Fruit fly (Drosophila melanogaster) whole organism, embryonic: ENCODE results near the gene CG5376.
A peak's percentile ranks its signal among the peaks of the same experiment; 100 is the strongest.

Source experiments
- Atf-2 ChIP-seq: fragments of 200-800 bp; sonication (Bioruptor generic); optimal IDR thresholded peaks from 2 replicates; lab custom pipeline; 2016; ENCODE audit warnings: missing biosample characterization, missing genetic modification characterization
- Awh ChIP-seq: fragments of 200-800 bp; sonication (Bioruptor generic); IDR thresholded peaks from 2 replicates; pipeline ENCODE4, ENCODE4 v1.3.6; 2022; ENCODE audit warnings: missing biosample characterization, missing genetic modification characterization
- B-H1 ChIP-seq: fragments of 200-800 bp; sonication (Bioruptor generic); IDR thresholded peaks from 3 replicates; pipeline ENCODE4 v1.3.6; 2022; ENCODE audit warnings: missing biosample characterization, missing genetic modification characterization
- BEAF-32 ChIP-seq: fragments of 200-800 bp; sonication (Bioruptor generic); optimal IDR thresholded peaks from 3 replicates; lab custom pipeline; 2017; ENCODE audit warnings: missing biosample characterization, missing genetic modification characterization, mild to moderate bottlenecking, moderate library complexity, missing genetic modification reagents
- CG10209 ChIP-seq: fragments of 200-800 bp; sonication (Bioruptor generic); optimal IDR thresholded peaks from 3 replicates; lab custom pipeline; 2017; ENCODE audit warnings: missing biosample characterization, mild to moderate bottlenecking, missing genetic modification characterization, missing genetic modification reagents
- CG11247 ChIP-seq: fragments of 200-800 bp; sonication (Bioruptor generic); IDR thresholded peaks from 2 replicates; pipeline ENCODE4 v1.3.6; 2022; ENCODE audit warnings: missing biosample characterization, missing genetic modification characterization
- CG12071 ChIP-seq: fragments of 200-800 bp; sonication (Bioruptor generic); optimal IDR thresholded peaks from 3 replicates; lab custom pipeline; 2018; ENCODE audit warnings: missing biosample characterization, mild to moderate bottlenecking, missing genetic modification characterization
- CG1233 ChIP-seq: fragments of 200-800 bp; sonication (Bioruptor generic); optimal IDR thresholded peaks from 4 replicates; lab custom pipeline; 2018; ENCODE audit warnings: missing biosample characterization, mild to moderate bottlenecking, missing genetic modification characterization
- CG13296 ChIP-seq: fragments of 200-800 bp; sonication (Bioruptor generic); optimal IDR thresholded peaks from 3 replicates; lab custom pipeline; 2018; ENCODE audit warnings: missing biosample characterization, mild to moderate bottlenecking, missing genetic modification characterization
- CG14050 ChIP-seq: fragments of 200-800 bp; sonication (Bioruptor generic); IDR thresholded peaks from 3 replicates; pipeline ENCODE4 v1.3.6; 2022; ENCODE audit warnings: missing biosample characterization, missing genetic modification characterization
- CG14667 ChIP-seq: fragments of 200-800 bp; sonication (Bioruptor generic); IDR thresholded peaks from 2 replicates; pipeline ENCODE4 v1.3.6; 2022; ENCODE audit warnings: missing biosample characterization, missing genetic modification characterization
- CG15269 ChIP-seq: fragments of 200-800 bp; sonication (Bioruptor generic); optimal IDR thresholded peaks from 2 replicates; lab custom pipeline; 2018; ENCODE audit warnings: missing biosample characterization, mild to moderate bottlenecking, missing genetic modification characterization, moderate library complexity
- CG18262 ChIP-seq: fragments of 200-800 bp; optimal IDR thresholded peaks from 3 replicates; lab custom pipeline; 2019; ENCODE audit warnings: missing biosample characterization, mild to moderate bottlenecking, missing genetic modification characterization, moderate library complexity
- CG2116 ChIP-seq: fragments of 200-800 bp; sonication (Bioruptor generic); optimal IDR thresholded peaks from 3 replicates; lab custom pipeline; 2018; ENCODE audit warnings: missing biosample characterization, mild to moderate bottlenecking, missing genetic modification characterization
- CG3065 ChIP-seq: fragments of 200-800 bp; sonication (Bioruptor generic); optimal IDR thresholded peaks from 2 replicates; lab custom pipeline; 2016; ENCODE audit warnings: missing biosample characterization, missing genetic modification characterization
- CG32772 ChIP-seq: fragments of 200-800 bp; sonication (Bioruptor generic); IDR thresholded peaks from 2 replicates; pipeline ENCODE4 v1.3.6; 2022; ENCODE audit warnings: missing biosample characterization, missing genetic modification characterization
- CG34224 ChIP-seq: fragments of 200-800 bp; sonication (Bioruptor generic); IDR thresholded peaks from 3 replicates; pipeline ENCODE4 v1.3.6; 2022; ENCODE audit warnings: missing biosample characterization, missing genetic modification characterization; ENCODE audit not compliant: partially characterized antibody
- CG7271 ChIP-seq: fragments of 200-800 bp; sonication (Bioruptor generic); optimal IDR thresholded peaks from 2 replicates; lab custom pipeline; 2018; ENCODE audit warnings: missing biosample characterization, mild to moderate bottlenecking, missing genetic modification characterization, moderate library complexity
- CG7745 ChIP-seq: fragments of 200-800 bp; sonication (Bioruptor generic); optimal IDR thresholded peaks from 2 replicates; lab custom pipeline; 2018; ENCODE audit warnings: missing biosample characterization, mild to moderate bottlenecking, missing genetic modification characterization, moderate library complexity
- CG9817 ChIP-seq: fragments of 200-800 bp; sonication (Bioruptor generic); optimal IDR thresholded peaks from 2 replicates; lab custom pipeline; 2018; ENCODE audit warnings: missing biosample characterization, mild to moderate bottlenecking, missing genetic modification characterization, moderate library complexity
- CkIIα-i1 ChIP-seq: fragments of 200-800 bp; sonication (Bioruptor generic); IDR thresholded peaks from 2 replicates; pipeline ENCODE4 v1.3.6; 2022; ENCODE audit warnings: missing biosample characterization, missing genetic modification characterization
- Deaf1 ChIP-seq: fragments of 200-800 bp; optimal IDR thresholded peaks from 3 replicates; lab custom pipeline; 2019; ENCODE audit warnings: missing biosample characterization, mild to moderate bottlenecking, missing genetic modification characterization, moderate library complexity
- Fer1 ChIP-seq: fragments of 200-800 bp; sonication (Bioruptor generic); optimal IDR thresholded peaks from 2 replicates; lab custom pipeline; 2017; ENCODE audit warnings: missing biosample characterization, mild to moderate bottlenecking, missing genetic modification characterization
- Gsc ChIP-seq: fragments of 200-800 bp; sonication (Bioruptor generic); IDR thresholded peaks from 2 replicates; pipeline ENCODE4 v1.3.6; 2022; ENCODE audit warnings: missing biosample characterization, missing genetic modification characterization
- Mes4 ChIP-seq: fragments of 200-800 bp; sonication (Bioruptor generic); optimal IDR thresholded peaks from 2 replicates; lab custom pipeline; 2016; ENCODE audit warnings: missing biosample characterization, missing genetic modification characterization
- Ravus ChIP-seq: fragments of 200-800 bp; sonication (Bioruptor generic); IDR thresholded peaks from 2 replicates; pipeline ENCODE4 v1.3.6; 2022; ENCODE audit warnings: missing biosample characterization, missing genetic modification characterization
- Rfx ChIP-seq: fragments of 200-800 bp; sonication (Bioruptor generic); IDR thresholded peaks from 2 replicates; pipeline ENCODE4 v1.3.6; 2022; ENCODE audit warnings: missing biosample characterization, missing genetic modification characterization
- TFAM ChIP-seq: fragments of 200-800 bp; sonication (Bioruptor generic); optimal IDR thresholded peaks from 2 replicates; lab custom pipeline; 2017; ENCODE audit warnings: missing biosample characterization, missing genetic modification characterization, inconsistent platforms
- Xbp1 ChIP-seq: fragments of 200-800 bp; sonication (Bioruptor generic); optimal IDR thresholded peaks from 3 replicates; lab custom pipeline; 2016; ENCODE audit warnings: missing biosample characterization, mild to moderate bottlenecking, missing genetic modification characterization
- ato ChIP-seq: fragments of 200-800 bp; sonication (Bioruptor generic); IDR thresholded peaks from 2 replicates; pipeline ENCODE4 v1.3.6; 2022; ENCODE audit warnings: missing biosample characterization, missing genetic modification characterization; ENCODE audit not compliant: partially characterized antibody
- chif ChIP-seq, 2 experiments: fragments of 200-800 bp; sonication (Bioruptor generic); optimal IDR thresholded peaks; 3 replicates each; lab custom pipeline; 2016; ENCODE audit warnings: missing biosample characterization in 2 of 2, missing genetic modification characterization in 2 of 2
- crc ChIP-seq: fragments of 200-800 bp; sonication (Bioruptor generic); optimal IDR thresholded peaks from 2 replicates; lab custom pipeline; 2016; ENCODE audit warnings: missing biosample characterization, missing genetic modification characterization
- dm ChIP-seq: fragments of 200-800 bp; sonication (Bioruptor generic); optimal IDR thresholded peaks from 3 replicates; lab custom pipeline; 2016; ENCODE audit warnings: missing biosample characterization, missing genetic modification characterization
- exex ChIP-seq: fragments of 200-800 bp; sonication (Bioruptor generic); optimal IDR thresholded peaks from 4 replicates; lab custom pipeline; 2018; ENCODE audit warnings: missing biosample characterization, mild to moderate bottlenecking, missing genetic modification characterization, moderate library complexity
- fru ChIP-seq: fragments of >200 bp; optimal IDR thresholded peaks from 2 replicates; lab custom pipeline; 2017
- fu2 ChIP-seq: fragments of 200-800 bp; sonication (Bioruptor generic); optimal IDR thresholded peaks from 2 replicates; lab custom pipeline; 2016; ENCODE audit warnings: missing biosample characterization, missing genetic modification characterization
- grau ChIP-seq: fragments of 200-800 bp; optimal IDR thresholded peaks from 3 replicates; lab custom pipeline; 2019; ENCODE audit warnings: missing biosample characterization, mild to moderate bottlenecking, missing genetic modification characterization, moderate library complexity
- gsb ChIP-seq: fragments of 200-800 bp; sonication (Bioruptor generic); IDR thresholded peaks from 2 replicates; pipeline ENCODE4 v1.3.6; 2022; ENCODE audit warnings: missing biosample characterization, missing genetic modification characterization
- hb ChIP-seq: fragments of 200-800 bp; sonication (Bioruptor generic); IDR thresholded peaks from 3 replicates; pipeline ENCODE4 v1.3.6; 2022; ENCODE audit warnings: missing biosample characterization, missing genetic modification characterization; ENCODE audit not compliant: partially characterized antibody
- jing ChIP-seq: fragments of 200-800 bp; sonication (Bioruptor generic); optimal IDR thresholded peaks from 2 replicates; lab custom pipeline; 2018; ENCODE audit warnings: missing biosample characterization, mild to moderate bottlenecking, missing genetic modification characterization
- jumu ChIP-seq: fragments of 200-800 bp; sonication (Bioruptor generic); optimal IDR thresholded peaks from 3 replicates; lab custom pipeline; 2016; ENCODE audit warnings: missing biosample characterization, missing genetic modification characterization
- lab ChIP-seq: fragments of 200-800 bp; sonication (Bioruptor generic); optimal IDR thresholded peaks from 3 replicates; lab custom pipeline; 2017; ENCODE audit warnings: missing biosample characterization, missing genetic modification characterization, mild to moderate bottlenecking, moderate library complexity, missing genetic modification reagents
- nom ChIP-seq: fragments of 200-800 bp; sonication (Bioruptor generic); optimal IDR thresholded peaks from 2 replicates; lab custom pipeline; 2017; ENCODE audit warnings: missing biosample characterization, missing genetic modification characterization, mild to moderate bottlenecking, moderate library complexity, missing genetic modification reagents
- otp ChIP-seq: fragments of 200-800 bp; sonication (Bioruptor generic); IDR thresholded peaks from 3 replicates; pipeline ENCODE4, ENCODE4 v1.3.6; 2022; ENCODE audit warnings: missing biosample characterization, missing genetic modification characterization
- phol ChIP-seq: fragments of 200-800 bp; sonication (Bioruptor generic); optimal IDR thresholded peaks from 3 replicates; lab custom pipeline; 2018; ENCODE audit warnings: missing biosample characterization, mild to moderate bottlenecking, missing genetic modification characterization, moderate library complexity
- trem ChIP-seq: fragments of 200-800 bp; optimal IDR thresholded peaks from 3 replicates; lab custom pipeline; 2019; ENCODE audit warnings: missing biosample characterization, mild to moderate bottlenecking, missing genetic modification characterization, moderate library complexity
- tup ChIP-seq: fragments of 200-800 bp; sonication (Bioruptor generic); optimal IDR thresholded peaks from 2 replicates; lab custom pipeline; 2016; ENCODE audit warnings: missing biosample characterization, mild to moderate bottlenecking, missing genetic modification characterization, moderate library complexity
- wdn ChIP-seq: fragments of 200-800 bp; sonication (Bioruptor generic); IDR thresholded peaks from 2 replicates; pipeline ENCODE4 v1.3.6; 2022; ENCODE audit warnings: missing biosample characterization, missing genetic modification characterization

Gene CG5376

dm6 chr3R:22447874-22448254 is 40.9 kb downstream of the CG5376 start, which contains the start of gene CG34376 (continued):
- TF ChIP-seq jumu (GFP tag; lab: Kevin White, UChicago): no peak
- TF ChIP-seq lab: peak; percentile 49
- TF ChIP-seq nom (GFP tag; lab: Kevin White, UChicago): no peak
- TF ChIP-seq CG13296 (GFP tag; lab: Kevin White, UChicago): peak; percentile 4
- peak; percentile 62 for TF ChIP-seq Rfx (GFP tag; lab: Robert Waterston, UW)
- TF ChIP-seq CG11247 (GFP tag; lab: Robert Waterston, UW): peak; percentile 7; the same call in 1 of the 2 replicates
- peak; percentile 29; the same call in 1 of the 3 replicates for TF ChIP-seq CG34224
- no peak for TF ChIP-seq Ravus (GFP tag; lab: Robert Waterston, UW)
- peak; percentile 78; the same call in 2 of the 3 replicates for TF ChIP-seq otp (GFP tag; lab: Robert Waterston, UW)
- peak; percentile 10 for TF ChIP-seq CG1233
- TF ChIP-seq hb (GFP tag; lab: Robert Waterston, UW): no peak

- TF ChIP-seq exex (peak; percentile 99), CG7745 (tag; lab: Kevin White, UChicago) (no peak), otp (GFP tag; lab: Robert Waterston, UW) (peak; percentile 77), B-H1 (no peak; the same call in 2 of the 3 replicates), CG3065 (GFP tag; lab: Kevin White, UChicago) (no peak), wdn (peak; percentile 51; the same call in 1 of the 2 replicates), CkIIα-i1 (GFP tag; lab: Robert Waterston, UW) (peak; percentile 39; the same call in 1 of the 2 replicates), CG7271 (tag; lab: Kevin White, UChicago) (no peak), Gsc (GFP tag; lab: Robert Waterston, UW) (no peak), fu2 (GFP tag; lab: Kevin White, UChicago) (no peak), Xbp1 (no peak), CG9817 (tag; lab: Kevin White, UChicago) (no peak), jing (GFP tag; lab: Kevin White, UChicago) (no peak), CG15269 (peak; percentile 39), BEAF-32 (GFP tag; lab: Kevin White, UChicago) (no peak), CG18262 (peak; percentile 40), fru (lab: Kevin White, UChicago) (no peak), CG32772 (0 out of 2 replicates have a peak, but pooled peaks have one; percentile 6), CG12071 (peak; percentile 28), Deaf1 (tag; lab: Kevin White, UChicago) (no peak), Fer1 (no peak), dm (GFP tag; lab: Kevin White, UChicago) (no peak), Atf-2 (GFP tag; lab: Kevin White, UChicago) (no peak), trem (no peak), CG14050 (no peak), crc (GFP tag; lab: Kevin White, UChicago) (no peak), CG2116 (no peak), ato (no peak), grau (tag; lab: Kevin White, UChicago) (no peak), Mes4 (no peak), CG10209 (no peak), TFAM (GFP tag; lab: Kevin White, UChicago) (no peak), tup (GFP tag; lab: Kevin White, UChicago) (no peak), CG14667 (no peak), gsb (GFP tag; lab: Robert Waterston, UW) (no peak), Awh (0 out of 2 replicates have a peak, but pooled peaks have one; percentile 32), phol (tag; lab: Kevin White, UChicago) (no peak), chif (GFP tag; optimal IDR thresholded peaks at IDR 0.05; lab: Kevin White, UChicago) (no peak)
Measured at dm6 chr3R:22447195-22447873, 41.4 kb downstream of the CG5376 start, which contains the start of gene CG34288. Gene CG34288, minus strand, starts transcription at chr3R:22447263.
